Worm (Caenorhabditis elegans): ENCODE data around the gene idpp-4.

ce11 chrII:10317007-10317406 is 4.3 kb upstream of the idpp-4 start, which contains the start of gene M02G9.4:
- TF ChIP-seq madf-2 (tag; optimal IDR thresholded peaks at IDR 0.05) (no peak), odd-2 (tag; optimal IDR thresholded peaks at IDR 0.05) (no peak), ets-4 (tag; optimal IDR thresholded peaks at IDR 0.05) (no peak), ceh-34 (tag; optimal IDR thresholded peaks at IDR 0.05) (no peak), ceh-9 (tag; optimal IDR thresholded peaks at IDR 0.05) (no peak), hlh-13 (GFP tag; optimal IDR thresholded peaks at IDR 0.05) (no peak), nhr-11 (tag; optimal IDR thresholded peaks at IDR 0.05) (no peak), pqm-1 (tag; optimal IDR thresholded peaks at IDR 0.05) (no peak), ama-1 (optimal IDR thresholded peaks at IDR 0.05) (no peak), ref-2 (tag; optimal IDR thresholded peaks at IDR 0.05) (no peak), ceh-14 (tag; optimal IDR thresholded peaks at IDR 0.05) (no peak), pax-1 (tag; optimal IDR thresholded peaks at IDR 0.05) (no peak)

Measured in whole organism, late embryonic.